Fruit fly (Drosophila melanogaster) Kc167 (cell line): ENCODE measurements around the gene CG14232.

ENCODE experiments used
- Myc ChIP-seq: fragments of >200 bp; optimal IDR thresholded peaks from 2 replicates; lab custom pipeline; 2017; ENCODE audit warnings: missing external identifiers
- Sin3A ChIP-seq: fragments of >200 bp; optimal IDR thresholded peaks from 2 replicates; lab custom pipeline; 2018; ENCODE audit warnings: missing external identifiers
- h ChIP-seq: fragments of >200 bp; optimal IDR thresholded peaks from 3 replicates; lab custom pipeline; 2018; ENCODE audit warnings: missing external identifiers
- insv ChIP-seq: fragments of >200 bp; optimal IDR thresholded peaks from 3 replicates; lab custom pipeline; 2018; ENCODE audit warnings: missing external identifiers
- psq ChIP-seq: fragments of >200 bp; optimal IDR thresholded peaks from 2 replicates; lab custom pipeline; 2017; ENCODE audit warnings: missing external identifiers
- ttk ChIP-seq: sonication (Bioruptor generic); optimal IDR thresholded peaks from 2 replicates; lab custom pipeline; 2017; ENCODE audit warnings: missing external identifiers

CG14232 gene

dm6 chrX:19717988-19718973 is 14.2 kb upstream of the CG14232 start, which contains the start of gene CG12531:
Gene CG12531, plus strand, starts transcription at chrX:19718923.
- TF ChIP-seq psq (lab: Kevin White, UChicago) (no peak), Sin3A (no peak), insv (lab: Kevin White, UChicago) (no peak), h (no peak)

DNA sequence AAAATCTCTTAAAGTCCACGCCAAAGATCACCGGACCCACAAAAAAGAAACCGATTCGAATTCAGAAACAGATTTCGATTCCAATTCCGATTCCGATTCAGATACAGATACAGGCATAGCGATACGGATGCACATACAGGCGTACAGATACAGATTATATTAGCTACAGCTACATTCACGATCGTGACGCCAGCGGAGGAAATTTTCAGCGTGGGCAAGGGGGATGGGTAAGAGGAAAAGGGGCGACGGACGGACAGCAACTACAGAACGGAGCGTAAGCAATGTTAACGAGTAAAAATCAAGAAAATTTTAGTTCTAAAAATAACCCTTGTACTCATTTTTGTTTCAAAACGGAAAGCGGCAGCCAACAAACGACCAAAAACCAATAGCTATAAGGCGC is 13.0 kb upstream of the CG14232 start:
- TF ChIP-seq Sin3A (no peak), psq (lab: Kevin White, UChicago) (no peak), h (no peak), insv (lab: Kevin White, UChicago) (no peak), Myc (lab: Kevin White, UChicago) (no peak), ttk (lab: Kevin White, UChicago) (no peak)

- TF ChIP-seq insv (lab: Kevin White, UChicago) = no peak
- TF ChIP-seq Myc (lab: Kevin White, UChicago) = no peak
- no peak for TF ChIP-seq psq (lab: Kevin White, UChicago)
- no peak for TF ChIP-seq Sin3A
- no peak for TF ChIP-seq ttk (lab: Kevin White, UChicago)
- TF ChIP-seq h = no peak
These were observed 12.4 kb upstream of the CG14232 start for dm6 chrX:19716325-19716917.

dm6 chrX:19714816-19715215 is 10.8 kb upstream of the CG14232 start:
- TF ChIP-seq ttk (lab: Kevin White, UChicago) = no peak
- TF ChIP-seq Myc (lab: Kevin White, UChicago) = no peak
- no peak for TF ChIP-seq h
- TF ChIP-seq Sin3A = no peak
- TF ChIP-seq insv (lab: Kevin White, UChicago) = no peak
- TF ChIP-seq psq (lab: Kevin White, UChicago) = no peak

- TF ChIP-seq Sin3A (no peak), psq (lab: Kevin White, UChicago) (no peak), h (no peak), ttk (lab: Kevin White, UChicago) (no peak), insv (lab: Kevin White, UChicago) (no peak), Myc (lab: Kevin White, UChicago) (no peak)
These were observed 9.0 kb upstream of the CG14232 start, which contains the start of gene meso18E for dm6 chrX:19712898-19713627. Gene meso18E, minus strand, starts transcription at chrX:19713045.

DNA sequence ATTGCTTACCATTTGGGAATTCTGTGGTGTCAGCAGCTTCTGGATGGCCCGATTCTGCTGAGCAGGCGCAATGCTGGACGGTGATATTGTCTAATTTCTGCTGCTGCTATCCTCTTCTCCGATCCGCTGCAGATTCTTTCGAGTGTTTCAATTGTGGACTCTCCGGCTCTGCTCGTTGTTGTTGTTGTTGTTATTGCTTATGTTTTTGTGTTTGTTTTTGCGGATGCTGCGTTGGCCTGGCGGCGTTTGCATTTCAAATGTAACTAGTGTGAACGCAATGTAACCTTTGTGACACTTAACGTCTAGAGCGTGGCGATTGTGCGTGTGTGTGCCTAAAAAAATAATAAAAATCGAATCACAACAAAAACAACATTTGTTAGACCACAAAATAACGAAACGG is 7.9 kb upstream of the CG14232 start:
- TF ChIP-seq h (no peak), psq (lab: Kevin White, UChicago) (no peak), ttk (lab: Kevin White, UChicago) (no peak), Sin3A (no peak), insv (lab: Kevin White, UChicago) (no peak), Myc (lab: Kevin White, UChicago) (no peak)

DNA sequence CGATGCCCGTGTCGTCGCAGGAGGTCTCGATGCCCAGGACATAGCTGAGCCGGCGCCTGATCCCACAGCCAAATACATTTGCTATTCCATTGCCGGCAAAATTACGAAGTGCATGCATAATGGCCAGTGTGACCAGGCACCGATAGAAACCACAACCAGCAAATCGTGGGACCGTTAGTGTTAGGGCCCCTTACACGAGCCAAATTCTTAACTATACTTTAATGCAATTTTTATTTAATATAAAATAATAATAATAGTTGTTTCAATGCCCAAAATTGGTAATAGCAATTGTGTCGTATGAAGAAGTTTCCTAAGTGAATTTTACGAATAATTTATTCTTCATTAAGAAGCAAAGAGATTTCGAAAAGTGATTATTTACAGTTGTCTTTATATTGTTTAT is 2.4 kb downstream of the CG14232 start, which contains the start of gene Tcs4:
Tcs4 (minus strand) TSS at position 145 of the 400 bp plus-strand sequence.
- no peak for TF ChIP-seq psq (lab: Kevin White, UChicago)
- TF ChIP-seq h = no peak
- TF ChIP-seq ttk (lab: Kevin White, UChicago) = no peak

dm6 chrX:19697255-19697877 is 6.7 kb downstream of the CG14232 start:
- no peak for TF ChIP-seq insv (lab: Kevin White, UChicago)
- TF ChIP-seq psq (lab: Kevin White, UChicago) = no peak
- no peak for TF ChIP-seq Sin3A
- TF ChIP-seq Myc (lab: Kevin White, UChicago) = no peak
- TF ChIP-seq h = no peak
- no peak for TF ChIP-seq ttk (lab: Kevin White, UChicago)

DNA sequence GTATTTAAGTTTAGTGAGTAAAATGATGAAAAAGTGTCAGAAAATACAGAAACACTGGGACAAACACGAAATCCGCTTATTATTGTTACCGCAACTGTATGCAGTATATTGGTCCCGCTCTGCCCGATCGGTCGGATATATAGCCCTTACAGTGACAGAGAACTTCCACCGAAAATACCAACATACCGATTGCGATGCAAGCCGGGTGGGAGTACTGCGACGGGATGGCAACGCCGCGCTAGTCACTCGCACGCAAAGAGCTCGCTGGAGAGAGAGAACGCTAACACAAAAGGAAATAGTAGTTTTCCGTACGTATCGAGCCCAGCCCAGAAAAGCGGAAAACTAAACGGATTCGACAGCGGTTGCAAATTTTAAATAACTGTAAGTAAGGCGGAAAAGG is 7.2 kb downstream of the CG14232 start, which contains the start of gene Cdc42:
Cdc42 (plus strand) TSS at position 247 of the 400 bp plus-strand sequence.
- TF ChIP-seq ttk (lab: Kevin White, UChicago) (no peak), Myc (lab: Kevin White, UChicago) (no peak), insv (lab: Kevin White, UChicago) (no peak), psq (lab: Kevin White, UChicago) (no peak), h (no peak), Sin3A (no peak)

dm6 chrX:19694792-19695558 is 9.1 kb downstream of the CG14232 start, which contains the start of gene CG14229:
Gene CG14229, minus strand, starts transcription at chrX:19695250.
- TF ChIP-seq h (no peak), psq (lab: Kevin White, UChicago) (no peak), ttk (lab: Kevin White, UChicago) (no peak), Myc (lab: Kevin White, UChicago) (no peak), Sin3A (no peak), insv (lab: Kevin White, UChicago) (no peak)
